Worm (Caenorhabditis elegans): ENCODE data around the gene utp-20.

ce11 chrII:6563238-6563637 is 27.1 kb downstream of the utp-20 start:
- TF ChIP-seq nhr-232 (tag; optimal IDR thresholded peaks at IDR 0.05): no peak
- TF ChIP-seq pha-4 (tag; optimal IDR thresholded peaks at IDR 0.05): no peak
- no peak for TF ChIP-seq lim-6 (tag; optimal IDR thresholded peaks at IDR 0.05)
- no peak for TF ChIP-seq pax-1 (tag; optimal IDR thresholded peaks at IDR 0.05)
- TF ChIP-seq nhr-11 (tag; optimal IDR thresholded peaks at IDR 0.05): no peak
- no peak for TF ChIP-seq ceh-9 (tag; optimal IDR thresholded peaks at IDR 0.05)
- TF ChIP-seq nfya-1 (tag; optimal IDR thresholded peaks at IDR 0.05): no peak
